Worm (Caenorhabditis elegans) whole organism, late embryonic: Measurements from ENCODE around the gene fbxa-214.

Experiments used
- F13H6.1 ChIP-seq: sonication (generic microtip); optimal IDR thresholded peaks from 2 replicates; lab custom pipeline; 2016; ENCODE audit warnings: missing genetic modification characterization, missing compliant biosample characterization
- Y22D7AL.16 ChIP-seq: sonication (generic microtip); optimal IDR thresholded peaks from 2 replicates; lab custom pipeline; 2016; ENCODE audit warnings: missing genetic modification characterization, missing compliant biosample characterization
- gmeb-2 ChIP-seq: sonication (generic microtip); optimal IDR thresholded peaks from 2 replicates; lab custom pipeline; 2016; ENCODE audit warnings: missing genetic modification characterization, inconsistent platforms, missing compliant biosample characterization
- nhr-11 ChIP-seq: fragments of 150-350 bp; optimal IDR thresholded peaks from 2 replicates; lab custom pipeline; 2014; ENCODE audit warnings: missing biosample characterization, missing genetic modification characterization
- pros-1 ChIP-seq: fragments of 150-350 bp; optimal IDR thresholded peaks from 2 replicates; lab custom pipeline; 2014; ENCODE audit warnings: missing biosample characterization, missing genetic modification reagents, missing genetic modification characterization

DNA sequence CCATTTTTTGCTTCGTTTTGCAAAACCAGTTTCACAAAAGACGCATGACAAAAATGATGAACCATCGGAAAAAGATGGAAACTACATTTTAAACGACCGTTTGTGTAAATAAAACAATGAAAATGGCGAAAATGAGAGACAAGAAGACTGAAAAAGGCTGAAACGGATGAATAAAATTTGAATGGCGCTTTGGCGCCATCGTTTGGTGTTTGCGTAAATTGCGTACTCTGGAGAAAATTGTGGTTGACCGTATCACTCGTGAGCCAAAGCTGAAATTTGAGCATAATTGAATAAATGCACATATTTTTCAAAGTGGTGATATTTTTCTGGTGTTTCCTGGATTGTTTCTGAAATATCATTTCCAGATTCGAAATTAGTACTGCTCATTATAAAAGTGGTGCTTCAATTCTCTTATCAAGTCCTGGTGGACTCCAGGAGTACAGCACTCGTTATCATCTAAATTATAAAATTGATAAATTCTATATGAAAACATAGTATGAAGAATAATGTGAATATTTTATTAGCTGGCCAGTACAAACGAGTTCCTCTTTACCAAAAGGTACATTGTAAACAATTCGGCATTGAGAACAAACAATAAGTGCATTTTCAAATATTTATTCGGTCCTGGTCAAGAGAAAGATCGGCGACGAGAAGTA lies 31.5 kb upstream of the fbxa-214 start:
- TF ChIP-seq gmeb-2 (tag; lab: Kevin White, UChicago) (no peak), nhr-11 (no peak), F13H6.1 (tag; lab: Kevin White, UChicago) (no peak), pros-1 (tag; lab: Kevin White, UChicago) (no peak), Y22D7AL.16 (tag; lab: Kevin White, UChicago) (no peak)
